Fruit fly (Drosophila melanogaster): ENCODE measurements around the gene CG9630.
A peak's percentile ranks its signal among the peaks of the same experiment; 100 is the strongest.

CG9630 gene

dm6 chr3R:8239472-8240301 lies 30.0 kb downstream of the CG9630 start:
- TF ChIP-seq OdsH (GFP tag; optimal IDR thresholded peaks at IDR 0.05) (peak; percentile 84), sage (GFP tag; optimal IDR thresholded peaks at IDR 0.05) (peak; percentile 56), HLH106 (tag; optimal IDR thresholded peaks at IDR 0.05) (peak; percentile 87), CG9705 (GFP tag; optimal IDR thresholded peaks at IDR 0.05) (peak; percentile 66), rgr (GFP tag; optimal IDR thresholded peaks at IDR 0.05) (peak; percentile 85), Sp1 (GFP tag; optimal IDR thresholded peaks at IDR 0.05) (peak; percentile 93), ey (GFP tag; optimal IDR thresholded peaks at IDR 0.05) (peak; percentile 83), brk (GFP tag; optimal IDR thresholded peaks at IDR 0.05) (peak; percentile 63), usp (GFP tag; optimal IDR thresholded peaks at IDR 0.05) (no peak), Hr83 (GFP tag; optimal IDR thresholded peaks at IDR 0.05; ENCODE audit: poor library complexity, severe bottlenecking) (peak; percentile 39), woc (GFP tag; optimal IDR thresholded peaks at IDR 0.05) (peak; percentile 72), N (GFP tag; optimal IDR thresholded peaks at IDR 0.05) (no peak), dmrt93B (GFP tag; optimal IDR thresholded peaks at IDR 0.05) (peak; percentile 69), Dfd (GFP tag; optimal IDR thresholded peaks at IDR 0.05) (no peak), Dif (GFP tag; optimal IDR thresholded peaks at IDR 0.05; ENCODE audit: partially characterized antibody) (no peak), foxo (GFP tag; optimal IDR thresholded peaks at IDR 0.05) (peak in 1 of 2 experiments; percentile 90), Mio (GFP tag; optimal IDR thresholded peaks at IDR 0.05) (peak; percentile 34), dsf (GFP tag; optimal IDR thresholded peaks at IDR 0.05; ENCODE audit: borderline replicate concordance) (peak; percentile 29), Myc (optimal IDR thresholded peaks at IDR 0.05) (no peak), Hnf4 (GFP tag; optimal IDR thresholded peaks at IDR 0.05) (peak; percentile 49), Rel (GFP tag; optimal IDR thresholded peaks at IDR 0.05) (peak; percentile 32), Rel (tag; optimal IDR thresholded peaks at IDR 0.05) (peak; percentile 49), psq (GFP tag; optimal IDR thresholded peaks at IDR 0.05) (peak; percentile 82), h (GFP tag; optimal IDR thresholded peaks at IDR 0.05) (peak; percentile 82), Hr78 (GFP tag; optimal IDR thresholded peaks at IDR 0.05) (no peak), CG32264 (GFP tag; optimal IDR thresholded peaks at IDR 0.05) (peak; percentile 43), Jra (GFP tag; optimal IDR thresholded peaks at IDR 0.05) (peak; percentile 71), lola (GFP tag; optimal IDR thresholded peaks at IDR 0.05) (no peak), fru (GFP tag; optimal IDR thresholded peaks at IDR 0.05) (peak; percentile 44), GATAd (GFP tag; optimal IDR thresholded peaks at IDR 0.05) (no peak), sv (GFP tag; optimal IDR thresholded peaks at IDR 0.05) (peak; percentile 78), br (GFP tag; optimal IDR thresholded peaks at IDR 0.05) (peak; percentile 74)

- no peak for TF ChIP-seq Hr78 (GFP tag; optimal IDR thresholded peaks at IDR 0.05)
- TF ChIP-seq foxo (GFP tag; optimal IDR thresholded peaks at IDR 0.05): peak in 1 of 2 experiments; percentile 21
- peak; percentile 18 for TF ChIP-seq br (GFP tag; optimal IDR thresholded peaks at IDR 0.05)
- no peak for TF ChIP-seq usp (GFP tag; optimal IDR thresholded peaks at IDR 0.05)
- TF ChIP-seq rgr (GFP tag; optimal IDR thresholded peaks at IDR 0.05): peak; percentile 41
- peak; percentile 36 for TF ChIP-seq ey (GFP tag; optimal IDR thresholded peaks at IDR 0.05)
- peak; percentile 28 for TF ChIP-seq Hnf4 (GFP tag; optimal IDR thresholded peaks at IDR 0.05)
Observed at dm6 chr3R:8233864-8234263, 35.8 kb downstream of the CG9630 start.

- TF ChIP-seq Hr83 (GFP tag; optimal IDR thresholded peaks at IDR 0.05; ENCODE audit: poor library complexity, severe bottlenecking) (peak; percentile 51), Jra (GFP tag; optimal IDR thresholded peaks at IDR 0.05) (peak; percentile 35), Sp1 (GFP tag; optimal IDR thresholded peaks at IDR 0.05) (no peak), Dfd (GFP tag; optimal IDR thresholded peaks at IDR 0.05) (no peak), dl (GFP tag; optimal IDR thresholded peaks at IDR 0.05; ENCODE audit: insufficient read depth in 1 of 2, partially characterized antibody in 2 of 2) (no peak), foxo (GFP tag; optimal IDR thresholded peaks at IDR 0.05) (peak in 1 of 2 experiments; percentile 34), CrebA (GFP tag; optimal IDR thresholded peaks at IDR 0.05; ENCODE audit: borderline replicate concordance) (no peak), fru (GFP tag; optimal IDR thresholded peaks at IDR 0.05) (peak; percentile 28), ey (GFP tag; optimal IDR thresholded peaks at IDR 0.05) (peak; percentile 14), Dif (GFP tag; optimal IDR thresholded peaks at IDR 0.05; ENCODE audit: partially characterized antibody) (no peak), Rel (GFP tag; optimal IDR thresholded peaks at IDR 0.05) (no peak), Rel (tag; optimal IDR thresholded peaks at IDR 0.05) (peak; percentile 49), sage (GFP tag; optimal IDR thresholded peaks at IDR 0.05) (peak; percentile 67), Hnf4 (GFP tag; optimal IDR thresholded peaks at IDR 0.05) (peak; percentile 31), OdsH (GFP tag; optimal IDR thresholded peaks at IDR 0.05) (no peak), h (GFP tag; optimal IDR thresholded peaks at IDR 0.05) (peak; percentile 45), Myc (optimal IDR thresholded peaks at IDR 0.05) (peak; percentile 90), HLH106 (tag; optimal IDR thresholded peaks at IDR 0.05) (peak; percentile 28), CG9705 (GFP tag; optimal IDR thresholded peaks at IDR 0.05) (peak; percentile 15), rgr (GFP tag; optimal IDR thresholded peaks at IDR 0.05) (peak; percentile 18)
Observed at dm6 chr3R:8233370-8233773, 36.3 kb downstream of the CG9630 start, which contains the start of gene PolI. Gene PolI (plus strand): TSS chr3R:8233507.

Data from whole organism, wandering third instar larva.